Fruit fly (Drosophila melanogaster) whole organism, embryonic: Measurements from ENCODE around the gene Nlg2.
A peak's percentile ranks its signal among the peaks of the same experiment; 100 is the strongest.

Experiments
- Ada2b ChIP-seq: fragments of 200-800 bp; sonication (Bioruptor generic); IDR thresholded peaks from 2 replicates; pipeline ENCODE4 v1.3.6; 2022; ENCODE audit warnings: missing biosample characterization, missing genetic modification characterization
- Blimp-1 ChIP-seq: fragments of 200-800 bp; sonication (Bioruptor generic); optimal IDR thresholded peaks from 3 replicates; lab custom pipeline; 2018; ENCODE audit warnings: missing biosample characterization, missing genetic modification characterization, mild to moderate bottlenecking, moderate library complexity, missing genetic modification reagents
- CG10543 ChIP-seq: fragments of 200-800 bp; sonication (Bioruptor generic); optimal IDR thresholded peaks from 3 replicates; lab custom pipeline; 2017; ENCODE audit warnings: missing biosample characterization, mild to moderate bottlenecking, missing genetic modification characterization, moderate library complexity
- CG11247 ChIP-seq: fragments of 200-800 bp; sonication (Bioruptor generic); IDR thresholded peaks from 2 replicates; pipeline ENCODE4 v1.3.6; 2022; ENCODE audit warnings: missing biosample characterization, missing genetic modification characterization
- CG12769 ChIP-seq: fragments of 200-800 bp; sonication (Bioruptor generic); optimal IDR thresholded peaks from 2 replicates; lab custom pipeline; 2019; ENCODE audit warnings: missing biosample characterization, mild to moderate bottlenecking, missing genetic modification characterization, moderate library complexity
- CG13894 ChIP-seq: fragments of 200-800 bp; sonication (Bioruptor generic); optimal IDR thresholded peaks from 3 replicates; lab custom pipeline; 2018; ENCODE audit warnings: missing biosample characterization, mild to moderate bottlenecking, missing genetic modification characterization, moderate library complexity
- CG14860 ChIP-seq: fragments of 200-800 bp; sonication (Bioruptor generic); IDR thresholded peaks from 3 replicates; pipeline ENCODE4 v1.3.6; 2022; ENCODE audit warnings: missing biosample characterization, missing genetic modification characterization; ENCODE audit not compliant: partially characterized antibody
- CG15073 ChIP-seq: fragments of 200-800 bp; sonication (Bioruptor generic); optimal IDR thresholded peaks from 2 replicates; lab custom pipeline; 2016; ENCODE audit warnings: missing biosample characterization, missing genetic modification characterization
- CG15601 ChIP-seq: fragments of 200-800 bp; sonication (Bioruptor generic); optimal IDR thresholded peaks from 3 replicates; lab custom pipeline; 2019; ENCODE audit warnings: missing biosample characterization, mild to moderate bottlenecking, missing genetic modification characterization, moderate library complexity
- CG1602 ChIP-seq: fragments of 200-800 bp; sonication (Bioruptor generic); optimal IDR thresholded peaks from 3 replicates; lab custom pipeline; 2016; ENCODE audit warnings: missing biosample characterization, missing genetic modification characterization
- CG17829 ChIP-seq: fragments of 200-800 bp; optimal IDR thresholded peaks from 2 replicates; lab custom pipeline; 2019; ENCODE audit warnings: missing biosample characterization, mild to moderate bottlenecking, missing genetic modification characterization, moderate library complexity
- CG1792 ChIP-seq: fragments of 200-800 bp; sonication (Bioruptor generic); optimal IDR thresholded peaks from 2 replicates; lab custom pipeline; 2016; ENCODE audit warnings: missing biosample characterization, missing genetic modification characterization
- CG2129 ChIP-seq: fragments of 200-800 bp; sonication (Bioruptor generic); IDR thresholded peaks from 2 replicates; pipeline ENCODE4 v1.3.6; 2022; ENCODE audit warnings: missing biosample characterization, missing genetic modification characterization; ENCODE audit not compliant: partially characterized antibody
- CG32767 ChIP-seq: fragments of 200-800 bp; sonication (Bioruptor generic); IDR thresholded peaks from 2 replicates; pipeline ENCODE4 v1.3.6; 2022; ENCODE audit warnings: missing biosample characterization, missing genetic modification characterization
- CG3407 ChIP-seq: fragments of 200-800 bp; sonication (Bioruptor generic); optimal IDR thresholded peaks from 2 replicates; lab custom pipeline; 2018; ENCODE audit warnings: missing biosample characterization, mild to moderate bottlenecking, missing genetic modification characterization
- CG3995 ChIP-seq: fragments of 200-800 bp; sonication (Bioruptor generic); optimal IDR thresholded peaks from 3 replicates; lab custom pipeline; 2016; ENCODE audit warnings: missing biosample characterization, missing genetic modification characterization
- CG4360 ChIP-seq: fragments of 200-800 bp; sonication (Bioruptor generic); IDR thresholded peaks from 2 replicates; pipeline ENCODE4 v1.3.6; 2022; ENCODE audit warnings: missing biosample characterization, missing genetic modification characterization
- CG43689 ChIP-seq: fragments of 200-800 bp; sonication (Bioruptor generic); IDR thresholded peaks from 2 replicates; pipeline ENCODE4 v1.3.6; 2022; ENCODE audit warnings: missing biosample characterization, missing genetic modification characterization
- CG6254 ChIP-seq: fragments of 200-800 bp; sonication (Bioruptor generic); optimal IDR thresholded peaks from 3 replicates; lab custom pipeline; 2017; ENCODE audit warnings: mild to moderate bottlenecking, missing biosample characterization, missing genetic modification reagents, missing genetic modification characterization
- CG6813 ChIP-seq: fragments of 200-800 bp; sonication (Bioruptor generic); optimal IDR thresholded peaks from 2 replicates; lab custom pipeline; 2017; ENCODE audit warnings: missing biosample characterization, missing genetic modification characterization, mild to moderate bottlenecking, moderate library complexity, missing genetic modification reagents
- CG8281 ChIP-seq: fragments of 200-800 bp; sonication (Bioruptor generic); optimal IDR thresholded peaks from 2 replicates; lab custom pipeline; 2018; ENCODE audit warnings: missing biosample characterization, mild to moderate bottlenecking, missing genetic modification characterization, moderate library complexity
- CG8478 ChIP-seq: fragments of >200 bp; optimal IDR thresholded peaks from 2 replicates; lab custom pipeline; 2018
- Eip74EF ChIP-seq, 2 experiments: fragments of 200-800 bp in 1 of 2; fragments of >200 bp in 1 of 2; sonication (Bioruptor generic) in 1 of 2; optimal IDR thresholded peaks; 2 replicates each; lab custom pipeline; 2017 to 2019; ENCODE audit warnings: missing biosample characterization in 2 of 2, missing genetic modification characterization in 2 of 2, mild to moderate bottlenecking in 1 of 2, moderate library complexity in 1 of 2
- Hr39 ChIP-seq: fragments of >200 bp; optimal IDR thresholded peaks from 2 replicates; lab custom pipeline; 2017
- Lim3 ChIP-seq: fragments of 200-800 bp; sonication (Bioruptor generic); IDR thresholded peaks from 2 replicates; pipeline ENCODE4 v1.3.6; 2022; ENCODE audit warnings: missing biosample characterization, missing genetic modification characterization
- Myb ChIP-seq: fragments of 200-800 bp; sonication (Bioruptor generic); optimal IDR thresholded peaks from 2 replicates; lab custom pipeline; 2016; ENCODE audit warnings: missing biosample characterization, missing genetic modification characterization
- Nf-YA ChIP-seq: fragments of 200-800 bp; sonication (Bioruptor generic); IDR thresholded peaks from 2 replicates; pipeline ENCODE4 v1.3.6; 2022; ENCODE audit warnings: missing biosample characterization, missing genetic modification characterization
- Oaz ChIP-seq: fragments of 200-800 bp; sonication (Bioruptor generic); IDR thresholded peaks from 2 replicates; pipeline ENCODE4 v1.3.6; 2022; ENCODE audit warnings: missing biosample characterization, missing genetic modification characterization
- Taf1 ChIP-seq: fragments of 200-800 bp; sonication (Bioruptor generic); IDR thresholded peaks from 2 replicates; pipeline ENCODE4 v1.3.6; 2022; ENCODE audit warnings: missing biosample characterization, missing genetic modification characterization
- Usf ChIP-seq: fragments of 200-800 bp; sonication (Bioruptor generic); optimal IDR thresholded peaks from 2 replicates; lab custom pipeline; 2017; ENCODE audit warnings: missing genotype, missing biosample characterization, missing genetic modification characterization
- Xrp1 ChIP-seq: fragments of 200-800 bp; sonication (Bioruptor generic); IDR thresholded peaks from 2 replicates; pipeline ENCODE4 v1.3.6; 2022; ENCODE audit warnings: missing biosample characterization, missing genetic modification characterization
- ab ChIP-seq: fragments of 200-800 bp; sonication (Bioruptor generic); optimal IDR thresholded peaks from 2 replicates; lab custom pipeline; 2016; ENCODE audit warnings: missing biosample characterization, missing genetic modification characterization
- al ChIP-seq: fragments of 200-800 bp; sonication (Bioruptor generic); IDR thresholded peaks from 2 replicates; pipeline ENCODE4 v1.3.6; 2022; ENCODE audit warnings: missing biosample characterization, missing genetic modification characterization
- chinmo ChIP-seq: fragments of 200-800 bp; sonication (Bioruptor generic); IDR thresholded peaks from 4 replicates; pipeline ENCODE4 v1.3.6; 2022; ENCODE audit warnings: missing biosample characterization, missing genetic modification characterization; ENCODE audit not compliant: partially characterized antibody
- crp ChIP-seq, 2 experiments: fragments of 200-800 bp; sonication (Bioruptor generic); optimal IDR thresholded peaks; 2 replicates in 1 of 2; 3 replicates in 1 of 2; lab custom pipeline; 2017; ENCODE audit warnings: missing biosample characterization in 2 of 2, missing genetic modification characterization in 2 of 2, mild to moderate bottlenecking in 1 of 2, moderate library complexity in 1 of 2
- dmrt99B ChIP-seq: fragments of 200-800 bp; sonication (Bioruptor generic); optimal IDR thresholded peaks from 2 replicates; lab custom pipeline; 2018; ENCODE audit warnings: missing biosample characterization, mild to moderate bottlenecking, missing genetic modification characterization, moderate library complexity
- en ChIP-seq: fragments of 200-800 bp; sonication (Bioruptor generic); optimal IDR thresholded peaks from 2 replicates; lab custom pipeline; 2016; ENCODE audit warnings: missing biosample characterization, missing genetic modification characterization
- ewg ChIP-seq: fragments of 200-800 bp; sonication (Bioruptor generic); optimal IDR thresholded peaks from 3 replicates; lab custom pipeline; 2017; ENCODE audit warnings: mild to moderate bottlenecking, missing biosample characterization, missing genetic modification reagents, missing genetic modification characterization
- gt ChIP-seq: fragments of 200-800 bp; sonication (Bioruptor generic); IDR thresholded peaks from 2 replicates; pipeline ENCODE4 v1.3.6; 2022; ENCODE audit warnings: missing biosample characterization, missing genetic modification characterization
- ind ChIP-seq: fragments of 200-800 bp; sonication (Bioruptor generic); optimal IDR thresholded peaks from 3 replicates; lab custom pipeline; 2016; ENCODE audit warnings: missing biosample characterization, missing genetic modification characterization
- maf-S ChIP-seq: fragments of 200-800 bp; sonication (Bioruptor generic); optimal IDR thresholded peaks from 2 replicates; lab custom pipeline; 2016; ENCODE audit warnings: missing biosample characterization, missing genetic modification characterization
- nerfin-1 ChIP-seq: fragments of 200-800 bp; sonication (Bioruptor generic); optimal IDR thresholded peaks from 3 replicates; lab custom pipeline; 2019; ENCODE audit warnings: missing biosample characterization, mild to moderate bottlenecking, missing genetic modification characterization, moderate library complexity
- pb ChIP-seq: fragments of 200-800 bp; sonication (Bioruptor generic); optimal IDR thresholded peaks from 3 replicates; lab custom pipeline; 2016; ENCODE audit warnings: missing biosample characterization, missing genetic modification characterization
- phol ChIP-seq: fragments of 200-800 bp; sonication (Bioruptor generic); optimal IDR thresholded peaks from 3 replicates; lab custom pipeline; 2018; ENCODE audit warnings: missing biosample characterization, mild to moderate bottlenecking, missing genetic modification characterization, moderate library complexity
- pita ChIP-seq: fragments of 200-800 bp; sonication (Bioruptor generic); optimal IDR thresholded peaks from 2 replicates; lab custom pipeline; 2017; ENCODE audit warnings: missing biosample characterization, mild to moderate bottlenecking, missing genetic modification characterization
- pros ChIP-seq: fragments of 200-800 bp; sonication (Bioruptor generic); optimal IDR thresholded peaks from 3 replicates; lab custom pipeline; 2019; ENCODE audit warnings: missing biosample characterization, mild to moderate bottlenecking, missing genetic modification characterization, moderate library complexity
- ro ChIP-seq: fragments of 200-800 bp; sonication (Bioruptor generic); IDR thresholded peaks from 2 replicates; pipeline ENCODE4 v1.3.6; 2022; ENCODE audit warnings: missing biosample characterization, missing genetic modification characterization
- row ChIP-seq: fragments of 200-800 bp; sonication (Bioruptor generic); IDR thresholded peaks from 3 replicates; pipeline ENCODE4 v1.3.6; 2022; ENCODE audit warnings: missing biosample characterization, missing genetic modification characterization
- sug ChIP-seq: fragments of 200-800 bp; optimal IDR thresholded peaks from 2 replicates; lab custom pipeline; 2019; ENCODE audit warnings: missing biosample characterization, mild to moderate bottlenecking, missing genetic modification characterization, moderate library complexity
- twi ChIP-seq: fragments of 200-800 bp; optimal IDR thresholded peaks from 2 replicates; lab custom pipeline; 2019; ENCODE audit warnings: missing biosample characterization, mild to moderate bottlenecking, missing genetic modification characterization, moderate library complexity
- z ChIP-seq: fragments of 200-800 bp; sonication (Bioruptor generic); IDR thresholded peaks from 3 replicates; pipeline ENCODE4 v1.3.6; 2022; ENCODE audit warnings: missing biosample characterization, missing genetic modification characterization

Gene Nlg2

dm6 chr2L:6841349-6841748 is 33.4 kb upstream of the Nlg2 start (continued):
- TF ChIP-seq ab (GFP tag; lab: Kevin White, UChicago) (no peak), CG14860 (GFP tag; lab: Robert Waterston, UW) (no peak), Xrp1 (GFP tag; lab: Robert Waterston, UW) (peak; percentile 94), CG17829 (peak; percentile 88), CG3995 (GFP tag; lab: Kevin White, UChicago) (no peak), Nf-YA (GFP tag; lab: Robert Waterston, UW) (no peak), chinmo (no peak), nerfin-1 (tag; lab: Kevin White, UChicago) (peak; percentile 81), crp (GFP tag; optimal IDR thresholded peaks at IDR 0.05; lab: Kevin White, UChicago) (peak in 1 of 2 experiments; percentile 3), CG1792 (peak; percentile 35), twi (tag; lab: Kevin White, UChicago) (peak; percentile 70), z (GFP tag; lab: Robert Waterston, UW) (0 out of 3 replicates have a peak, but pooled peaks have one; percentile 44), Blimp-1 (GFP tag; lab: Kevin White, UChicago) (peak; percentile 78), pb (peak; percentile 29), en (GFP tag; lab: Kevin White, UChicago) (peak; percentile 61), al (GFP tag; lab: Robert Waterston, UW) (no peak), CG11247 (GFP tag; lab: Robert Waterston, UW) (peak; percentile 24; the same call in 1 of the 2 replicates), CG15073 (GFP tag; lab: Kevin White, UChicago) (no peak), Usf (peak; percentile 61), CG6254 (peak; percentile 63), dmrt99B (tag; lab: Kevin White, UChicago) (peak; percentile 77), row (GFP tag; lab: Robert Waterston, UW) (peak; percentile 86), CG3407 (GFP tag; lab: Kevin White, UChicago) (peak; percentile 65), pita (GFP tag; lab: Kevin White, UChicago) (no peak), sug (tag; lab: Kevin White, UChicago) (no peak), Ada2b (GFP tag; lab: Robert Waterston, UW) (peak; percentile 67), CG10543 (GFP tag; lab: Kevin White, UChicago) (peak; percentile 3), maf-S (peak; percentile 24), gt (GFP tag; lab: Robert Waterston, UW) (peak; percentile 49; the same call in 1 of the 2 replicates), CG13894 (no peak), Lim3 (0 out of 2 replicates have a peak, but pooled peaks have one; percentile 12), CG8281 (peak; percentile 28), CG6813 (GFP tag; lab: Kevin White, UChicago) (peak; percentile 71), Myb (GFP tag; lab: Kevin White, UChicago) (peak; percentile 26), CG2129 (GFP tag; lab: Robert Waterston, UW) (no peak), CG8478 (lab: Kevin White, UChicago) (no peak), CG1602 (GFP tag; lab: Kevin White, UChicago) (peak; percentile 68), ind (GFP tag; lab: Kevin White, UChicago) (peak; percentile 50), pros (GFP tag; lab: Kevin White, UChicago) (peak; percentile 87), phol (tag; lab: Kevin White, UChicago) (peak; percentile 83), CG32767 (GFP tag; lab: Robert Waterston, UW) (peak; percentile 55; the same call in 1 of the 2 replicates), CG15601 (tag; lab: Kevin White, UChicago) (peak; percentile 81), Eip74EF (GFP tag; optimal IDR thresholded peaks at IDR 0.05; lab: Kevin White, UChicago) (peak in 1 of 2 experiments; percentile 46), ro (GFP tag; lab: Robert Waterston, UW) (peak; percentile 59; the same call in 1 of the 2 replicates), CG4360 (peak; percentile 53; the same call in 1 of the 2 replicates), ewg (GFP tag; lab: Kevin White, UChicago) (peak; percentile 69), Taf1 (GFP tag; lab: Robert Waterston, UW) (peak; percentile 17; the same call in 1 of the 2 replicates), CG43689 (GFP tag; lab: Robert Waterston, UW) (no peak), Hr39 (no peak), CG12769 (tag; lab: Kevin White, UChicago) (no peak), Oaz (GFP tag; lab: Robert Waterston, UW) (no peak)
